Worm (Caenorhabditis elegans) whole organism, L4/young adult: ENCODE data around the gene C03B1.10.

Source experiments
- W03F9.2 ChIP-seq: fragments of 150-350 bp; optimal IDR thresholded peaks from 2 replicates; lab custom pipeline; 2014; ENCODE audit warnings: missing biosample characterization, missing genetic modification characterization
- dao-5 ChIP-seq: sonication (generic microtip); optimal IDR thresholded peaks from 2 replicates; lab custom pipeline; 2016; ENCODE audit warnings: missing genotype, missing genetic modification characterization, moderate library complexity, missing compliant biosample characterization
- him-1 ChIP-seq: sonication (generic microtip); optimal IDR thresholded peaks from 2 replicates; lab custom pipeline; 2016; ENCODE audit warnings: missing genotype, missing genetic modification reagents, missing genetic modification characterization, missing compliant biosample characterization

- no peak for TF ChIP-seq W03F9.2
- TF ChIP-seq him-1 (tag; lab: Kevin White, UChicago) = no peak
- no peak for TF ChIP-seq dao-5 (tag; lab: Kevin White, UChicago)
Measured at ce11 chrX:6365715-6366114, 8.0 kb upstream of the C03B1.10 start, which contains the start of gene C03B1.3.
